Worm (Caenorhabditis elegans) whole organism, midembryonic: ENCODE measurements around the gene C33F10.11.

Experiments
- klf-2 ChIP-seq: fragments of 200-800 bp; sonication (Bioruptor generic); conservative IDR thresholded peaks from 2 replicates; pipeline ENCODE4 v1.3.6; 2022; ENCODE audit warnings: missing genetic modification reagents, missing genetic modification characterization, missing compliant biosample characterization
- ztf-23 ChIP-seq: fragments of 200-800 bp; sonication (Bioruptor generic); IDR thresholded peaks from 2 replicates; pipeline ENCODE4 v1.3.6; 2022; ENCODE audit warnings: missing genetic modification reagents, missing genetic modification characterization, missing compliant biosample characterization

DNA sequence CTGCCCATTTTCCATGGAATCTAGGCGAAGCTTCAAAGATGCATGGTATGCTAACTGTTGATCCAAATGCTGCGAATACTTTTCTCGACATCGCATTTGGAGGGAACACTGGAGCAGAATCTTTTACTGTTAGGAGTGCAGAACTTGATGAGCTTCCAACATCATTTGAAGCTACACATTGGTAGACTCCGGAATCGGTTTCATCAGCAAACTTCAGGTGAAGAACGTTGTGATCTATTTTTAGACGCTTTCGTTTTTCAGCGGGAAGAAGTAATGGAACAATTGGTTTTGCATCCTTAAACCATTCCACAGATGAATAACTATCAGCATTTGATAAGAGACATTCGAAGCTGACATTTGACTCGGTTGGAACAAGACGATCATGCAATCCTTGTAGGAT is 34.1 kb downstream of the C33F10.11 start:
- TF ChIP-seq klf-2 (GFP tag; lab: Robert Waterston, UW) (no peak), ztf-23 (GFP tag; lab: Robert Waterston, UW) (no peak)
